Fruit fly (Drosophila melanogaster) whole organism, prepupa: ENCODE data around the gene CG32829.

Source experiments
- dsx ChIP-seq: fragments of 200-800 bp; optimal IDR thresholded peaks from 3 replicates; lab custom pipeline; 2019; ENCODE audit warnings: missing biosample characterization, mild to moderate bottlenecking, missing genetic modification characterization, moderate library complexity; ENCODE audit not compliant: poor library complexity, severe bottlenecking
- lz ChIP-seq: fragments of 200-800 bp; sonication (Bioruptor generic); optimal IDR thresholded peaks from 3 replicates; lab custom pipeline; 2016; ENCODE audit warnings: missing biosample characterization, missing genetic modification characterization
- salr ChIP-seq, 2 experiments: fragments of 200-800 bp; sonication (Bioruptor generic); optimal IDR thresholded peaks; 3 replicates each; lab custom pipeline; 2016 to 2018; ENCODE audit warnings: missing biosample characterization in 2 of 2, missing genetic modification characterization in 2 of 2, mild to moderate bottlenecking in 1 of 2

DNA sequence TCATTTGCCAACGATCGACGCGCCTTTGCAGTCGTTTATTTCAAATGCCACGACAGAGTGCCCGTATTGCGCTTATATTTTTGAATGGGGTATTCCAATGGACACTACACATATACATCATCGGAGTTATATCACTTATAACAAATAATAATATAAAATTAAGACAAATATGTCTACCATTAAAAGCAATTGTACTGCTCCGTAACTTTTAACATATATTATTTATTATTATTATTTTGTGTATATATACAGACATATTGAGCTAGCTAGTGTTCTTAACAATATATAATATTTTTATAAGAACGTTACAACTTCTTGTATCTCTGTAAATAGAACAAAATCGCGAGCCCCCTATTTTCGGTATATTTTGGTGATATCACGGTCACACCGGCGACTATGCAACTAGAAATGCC lies 47.8 kb upstream of the CG32829 start, which contains the start of the genes sip2 and Coprox:
- TF ChIP-seq dsx (GFP tag; lab: Kevin White, UChicago) (peak; percentile 70), lz (GFP tag; lab: Kevin White, UChicago) (peak; percentile 15), salr (GFP tag; optimal IDR thresholded peaks at IDR 0.05; lab: Kevin White, UChicago) (no peak)
